Fruit fly (Drosophila melanogaster) whole organism, wandering third instar larva: ENCODE results near the gene CG42784.
A peak's percentile ranks its signal among the peaks of the same experiment; 100 is the strongest.

Experiments used
- Abd-B ChIP-seq: fragments of >200 bp; optimal IDR thresholded peaks from 2 replicates; lab custom pipeline; 2017; ENCODE audit warnings: missing biosample characterization, missing genetic modification characterization
- CG32264 ChIP-seq: fragments of 200-800 bp; sonication (Bioruptor generic); optimal IDR thresholded peaks from 2 replicates; lab custom pipeline; 2016; ENCODE audit warnings: missing biosample characterization, missing genetic modification characterization
- CG9705 ChIP-seq: fragments of 200-800 bp; sonication (Bioruptor generic); optimal IDR thresholded peaks from 2 replicates; lab custom pipeline; 2018; ENCODE audit warnings: missing biosample characterization, mild to moderate bottlenecking, missing genetic modification characterization
- CrebA ChIP-seq: fragments of 200-800 bp; sonication (Bioruptor generic); optimal IDR thresholded peaks from 2 replicates; lab custom pipeline; 2016; ENCODE audit warnings: missing biosample characterization, mild to moderate bottlenecking, missing genetic modification characterization, borderline replicate concordance
- Dfd ChIP-seq: fragments of >200 bp; optimal IDR thresholded peaks from 2 replicates; lab custom pipeline; 2017; ENCODE audit warnings: missing biosample characterization, missing genetic modification characterization
- Dif ChIP-seq: fragments of 200-275, 200-300 bp; sonication (Bioruptor generic); optimal IDR thresholded peaks from 2 replicates; lab custom pipeline; 2018; ENCODE audit warnings: missing biosample characterization, missing genetic modification characterization; ENCODE audit not compliant: partially characterized antibody
- GATAd ChIP-seq: sonication (Bioruptor generic); optimal IDR thresholded peaks from 2 replicates; lab custom pipeline; 2016; ENCODE audit warnings: missing biosample characterization, missing genetic modification characterization
- HLH106 ChIP-seq: fragments of 200-800 bp; optimal IDR thresholded peaks from 3 replicates; lab custom pipeline; 2019; ENCODE audit warnings: missing biosample characterization, mild to moderate bottlenecking, missing genetic modification characterization, moderate library complexity
- Hnf4 ChIP-seq: fragments of 200-800 bp; sonication (Bioruptor generic); optimal IDR thresholded peaks from 2 replicates; lab custom pipeline; 2016; ENCODE audit warnings: missing biosample characterization, mild to moderate bottlenecking, missing genetic modification characterization
- Hr78 ChIP-seq: fragments of >200 bp; optimal IDR thresholded peaks from 2 replicates; lab custom pipeline; 2017; ENCODE audit warnings: missing biosample characterization, missing genetic modification characterization
- Hr83 ChIP-seq: fragments of 200-300 bp; sonication (Bioruptor generic); optimal IDR thresholded peaks from 2 replicates; lab custom pipeline; 2016; ENCODE audit warnings: missing biosample characterization, mild to moderate bottlenecking, missing genetic modification characterization, moderate library complexity; ENCODE audit not compliant: poor library complexity, severe bottlenecking
- Jra ChIP-seq: sonication (Bioruptor generic); optimal IDR thresholded peaks from 2 replicates; lab custom pipeline; 2016; ENCODE audit warnings: missing biosample characterization, missing genetic modification characterization
- Mio ChIP-seq: sonication (Bioruptor generic); optimal IDR thresholded peaks from 2 replicates; lab custom pipeline; 2016; ENCODE audit warnings: missing biosample characterization, missing genetic modification characterization
- Myc ChIP-seq: fragments of >200 bp; optimal IDR thresholded peaks from 2 replicates; lab custom pipeline; 2017
- N ChIP-seq: fragments of >200 bp; optimal IDR thresholded peaks from 2 replicates; lab custom pipeline; 2018; ENCODE audit warnings: missing biosample characterization, missing external identifiers, missing genetic modification characterization
- OdsH ChIP-seq: fragments of 200-800 bp; sonication (Bioruptor generic); optimal IDR thresholded peaks from 2 replicates; lab custom pipeline; 2016; ENCODE audit warnings: missing biosample characterization, mild to moderate bottlenecking, missing genetic modification characterization
- Rel ChIP-seq, 2 experiments: fragments of 200-800 bp; sonication (Bioruptor generic) in 1 of 2; optimal IDR thresholded peaks; 2 replicates in 1 of 2; 3 replicates in 1 of 2; lab custom pipeline; 2016 to 2019; ENCODE audit warnings: mild to moderate bottlenecking in 2 of 2, missing biosample characterization in 2 of 2, missing genetic modification characterization in 2 of 2, moderate library complexity in 1 of 2
- Sp1 ChIP-seq: fragments of 200-800 bp; sonication (Bioruptor generic); optimal IDR thresholded peaks from 3 replicates; lab custom pipeline; 2019; ENCODE audit warnings: missing biosample characterization, mild to moderate bottlenecking, missing genetic modification characterization, moderate library complexity
- Vsx2 ChIP-seq: fragments of 200-300, 225-300 bp; sonication (Bioruptor generic); optimal IDR thresholded peaks from 2 replicates; lab custom pipeline; 2018; ENCODE audit warnings: missing biosample characterization, missing genetic modification characterization; ENCODE audit not compliant: partially characterized antibody
- br ChIP-seq: fragments of 200-800 bp; sonication (Bioruptor generic); optimal IDR thresholded peaks from 2 replicates; lab custom pipeline; 2016; ENCODE audit warnings: missing biosample characterization, missing genetic modification characterization
- brk ChIP-seq: fragments of 200-800 bp; sonication (Bioruptor generic); optimal IDR thresholded peaks from 2 replicates; lab custom pipeline; 2016; ENCODE audit warnings: missing biosample characterization, mild to moderate bottlenecking, missing genetic modification characterization
- dl ChIP-seq, 2 experiments: fragments of 175-275, 200-275 bp in 1 of 2; fragments of 200-275 bp in 1 of 2; sonication (Bioruptor generic); optimal IDR thresholded peaks; lab custom pipeline; 2018; ENCODE audit warnings: mild to moderate bottlenecking in 2 of 2, missing biosample characterization in 2 of 2, missing genetic modification characterization in 2 of 2, moderate library complexity in 2 of 2; ENCODE audit not compliant: partially characterized antibody in 2 of 2, insufficient read depth in 1 of 2
- dmrt93B ChIP-seq: fragments of 200-800 bp; sonication (Bioruptor generic); optimal IDR thresholded peaks from 2 replicates; lab custom pipeline; 2018; ENCODE audit warnings: missing biosample characterization, mild to moderate bottlenecking, missing genetic modification characterization
- dsf ChIP-seq: sonication (Bioruptor generic); optimal IDR thresholded peaks from 2 replicates; lab custom pipeline; 2016; ENCODE audit warnings: missing biosample characterization, missing genetic modification characterization, borderline replicate concordance
- ey ChIP-seq: fragments of 200-800 bp; sonication (Bioruptor generic); optimal IDR thresholded peaks from 2 replicates; lab custom pipeline; 2016; ENCODE audit warnings: missing biosample characterization, missing genetic modification characterization
- foxo ChIP-seq, 2 experiments: fragments of 200-800 bp; sonication (Bioruptor generic); optimal IDR thresholded peaks; 2 replicates in 1 of 2; 3 replicates in 1 of 2; lab custom pipeline; 2016 to 2017; ENCODE audit warnings: missing biosample characterization in 2 of 2, missing genetic modification characterization in 2 of 2
- fru ChIP-seq: fragments of 200-800 bp; sonication (Bioruptor generic); optimal IDR thresholded peaks from 3 replicates; lab custom pipeline; 2016; ENCODE audit warnings: missing biosample characterization, mild to moderate bottlenecking, missing genetic modification characterization
- h ChIP-seq: fragments of 200-800 bp; sonication (Bioruptor generic); optimal IDR thresholded peaks from 3 replicates; lab custom pipeline; 2016; ENCODE audit warnings: missing biosample characterization, mild to moderate bottlenecking, missing genetic modification characterization
- jim ChIP-seq: fragments of 175-275, 200-325 bp; sonication (Bioruptor generic); optimal IDR thresholded peaks from 2 replicates; lab custom pipeline; 2016; ENCODE audit warnings: missing biosample characterization, mild to moderate bottlenecking, missing genetic modification characterization
- lola ChIP-seq: fragments of >200 bp; optimal IDR thresholded peaks from 2 replicates; lab custom pipeline; 2017; ENCODE audit warnings: missing biosample characterization, missing genetic modification characterization
- pan ChIP-seq: fragments of >200 bp; optimal IDR thresholded peaks from 2 replicates; lab custom pipeline; 2017
- psq ChIP-seq: fragments of 200-800 bp; sonication (Bioruptor generic); optimal IDR thresholded peaks from 3 replicates; lab custom pipeline; 2017; ENCODE audit warnings: missing biosample characterization, mild to moderate bottlenecking, missing genetic modification characterization, moderate library complexity
- rgr ChIP-seq: fragments of 200-800 bp; sonication (Bioruptor generic); optimal IDR thresholded peaks from 3 replicates; lab custom pipeline; 2016; ENCODE audit warnings: missing biosample characterization, mild to moderate bottlenecking, missing genetic modification characterization
- sage ChIP-seq: fragments of 200-800 bp; sonication (Bioruptor generic); optimal IDR thresholded peaks from 2 replicates; lab custom pipeline; 2016; ENCODE audit warnings: missing biosample characterization, mild to moderate bottlenecking, missing genetic modification characterization
- sv ChIP-seq: fragments of 200-800 bp; sonication (Bioruptor generic); optimal IDR thresholded peaks from 3 replicates; lab custom pipeline; 2016; ENCODE audit warnings: missing biosample characterization, missing genetic modification characterization
- tai ChIP-seq: sonication (Bioruptor generic); optimal IDR thresholded peaks from 2 replicates; lab custom pipeline; 2016; ENCODE audit warnings: missing biosample characterization, missing genetic modification characterization
- usp ChIP-seq: fragments of >200 bp; optimal IDR thresholded peaks from 2 replicates; lab custom pipeline; 2017; ENCODE audit warnings: missing biosample characterization, missing genetic modification characterization
- woc ChIP-seq: sonication (Bioruptor generic); optimal IDR thresholded peaks from 2 replicates; lab custom pipeline; 2016; ENCODE audit warnings: missing biosample characterization, mild to moderate bottlenecking, missing genetic modification characterization

The CG42784 gene

DNA sequence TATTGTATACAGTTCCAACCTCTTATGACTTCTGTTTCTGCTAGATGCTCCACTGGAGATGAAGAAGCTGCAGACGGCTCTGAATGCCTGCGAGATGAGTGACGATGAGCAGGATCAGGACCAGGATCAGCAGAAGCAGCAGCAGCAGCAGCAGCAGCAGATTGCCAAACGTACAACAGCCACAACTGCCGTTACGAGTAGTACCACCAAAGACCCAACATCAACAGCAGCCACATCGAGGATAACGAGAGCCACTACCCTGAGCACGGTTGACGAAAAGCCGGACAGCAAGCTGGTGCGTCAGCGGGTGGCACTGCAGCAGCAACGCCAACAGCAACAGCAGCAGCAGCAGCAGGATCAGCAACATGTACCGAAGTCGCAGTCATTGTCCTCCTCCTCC lies 82.7 kb downstream of the CG42784 start:
- no peak for TF ChIP-seq N
- no peak for TF ChIP-seq tai (GFP tag; lab: Kevin White, UChicago)
- TF ChIP-seq Dfd (GFP tag; lab: Kevin White, UChicago), result peak; percentile 92
- TF ChIP-seq Sp1 (GFP tag; lab: Kevin White, UChicago), result no peak
- TF ChIP-seq pan (lab: Kevin White, UChicago), result no peak
- TF ChIP-seq brk, result no peak
- TF ChIP-seq ey (GFP tag; lab: Kevin White, UChicago), result no peak
- TF ChIP-seq, all 38 proteins: peak for 1

DNA sequence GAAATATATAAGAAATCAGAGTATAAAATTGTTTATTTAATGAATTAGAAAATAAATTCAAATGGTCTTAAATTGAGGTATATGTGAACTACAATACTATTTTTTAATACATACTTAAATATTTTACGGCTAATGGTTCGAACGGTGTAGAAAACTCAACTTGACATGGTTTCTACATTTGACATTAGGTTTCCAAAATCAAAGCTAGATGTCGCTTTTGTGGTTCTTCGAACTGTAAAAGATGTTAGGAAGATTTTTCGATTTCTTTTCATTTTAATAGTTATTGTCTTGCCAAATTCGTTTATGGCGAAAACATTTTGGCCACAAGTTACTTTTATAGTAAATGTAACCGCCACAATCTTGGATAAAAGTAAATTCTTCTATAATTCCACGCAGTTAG lies 85.2 kb downstream of the CG42784 start:
- no peak for TF ChIP-seq br (GFP tag; lab: Kevin White, UChicago)
- TF ChIP-seq Hr78, result no peak
- TF ChIP-seq sage (GFP tag; lab: Kevin White, UChicago), result no peak
- TF ChIP-seq OdsH, result no peak

DNA sequence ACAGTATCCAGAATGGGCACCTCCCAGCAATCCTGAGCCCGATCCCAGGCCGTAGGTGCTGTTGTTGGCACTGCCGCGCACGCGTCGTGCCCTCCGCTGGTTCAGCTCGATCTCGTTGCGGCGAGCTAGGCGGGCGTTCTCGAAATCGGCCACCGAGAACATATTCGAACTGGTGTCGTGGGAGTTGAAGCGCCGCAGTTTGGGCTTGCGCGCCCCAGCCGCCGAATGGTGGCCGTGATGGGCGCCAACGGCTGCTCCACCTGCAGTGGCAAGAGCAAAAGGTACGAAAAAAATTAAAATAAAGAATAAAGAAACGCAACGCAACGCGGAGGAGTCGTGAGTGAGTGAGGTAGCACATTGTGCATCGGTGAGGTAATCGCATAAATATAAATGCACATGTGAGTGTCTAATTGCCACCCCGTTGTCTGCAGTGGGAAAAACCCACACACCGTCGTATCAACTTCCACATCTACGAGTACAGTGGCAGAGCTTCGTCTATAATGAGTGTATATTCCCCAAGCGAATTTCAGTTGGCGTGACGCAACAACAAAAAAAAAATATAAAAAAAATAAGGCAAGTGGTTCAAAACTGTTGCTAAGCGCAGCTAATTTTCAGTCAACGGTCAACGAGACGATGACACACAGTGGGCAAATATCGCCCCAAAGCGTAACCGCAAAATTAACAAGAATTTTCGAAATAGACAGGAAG lies 94.5 kb downstream of the CG42784 start:
- TF ChIP-seq lola (GFP tag; lab: Kevin White, UChicago), result no peak
- no peak for TF ChIP-seq Dif (GFP tag; lab: Kevin White, UChicago)
- no peak for TF ChIP-seq Rel (GFP tag; optimal IDR thresholded peaks at IDR 0.05; lab: Kevin White, UChicago)
- TF ChIP-seq Rel (tag; optimal IDR thresholded peaks at IDR 0.05; lab: Kevin White, UChicago), result peak; percentile 67
- TF ChIP-seq jim (GFP tag; lab: Kevin White, UChicago), result no peak
- TF ChIP-seq dl (GFP tag; optimal IDR thresholded peaks at IDR 0.05; lab: Kevin White, UChicago; ENCODE audit: insufficient read depth in 1 of 2, partially characterized antibody in 2 of 2), result peak; percentile 73 to 77

DNA sequence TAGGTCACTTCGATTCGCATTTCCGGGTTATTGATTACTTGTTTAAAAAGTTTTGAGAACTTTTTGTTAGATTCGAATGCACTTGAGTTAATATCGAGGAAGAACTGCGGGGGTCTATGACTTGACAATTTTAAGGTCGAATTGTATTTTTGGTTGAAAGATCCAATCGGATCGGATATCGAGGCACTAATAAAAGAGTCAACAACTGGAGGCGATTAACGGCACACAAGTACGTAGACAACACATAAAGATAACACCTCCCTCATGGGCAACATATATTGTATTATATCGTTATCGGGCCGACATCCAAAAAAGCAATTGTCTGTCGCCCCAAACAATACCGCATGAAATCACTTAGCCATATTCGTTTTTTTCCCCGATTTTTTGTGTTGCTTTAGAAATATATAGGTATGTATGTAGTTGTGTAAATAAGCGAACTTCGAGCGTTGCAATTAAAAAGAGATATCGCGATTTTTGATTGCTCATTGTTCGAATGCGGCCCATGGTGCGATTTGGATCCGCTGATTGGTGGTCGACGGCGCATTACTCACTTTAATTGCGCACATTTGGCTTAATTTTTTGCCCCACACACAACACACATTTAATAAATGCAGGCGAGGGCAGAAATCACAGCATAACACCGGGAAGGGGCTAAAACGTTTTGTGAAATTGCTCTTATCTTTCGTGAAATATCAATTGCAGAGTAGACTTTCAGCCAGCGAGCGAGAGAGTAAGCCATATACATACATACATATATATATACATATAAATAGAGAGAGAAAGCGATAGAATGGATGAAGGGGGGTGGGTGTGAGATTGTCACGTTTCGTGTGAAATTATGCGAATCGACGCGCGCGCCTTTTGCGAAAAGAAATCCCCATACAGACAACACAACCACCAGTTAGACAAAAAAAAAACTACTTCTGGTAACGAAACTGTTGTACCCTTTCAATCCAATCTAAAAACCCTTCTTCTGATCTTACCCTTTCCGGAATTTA lies 95.9 kb downstream of the CG42784 start:
- TF ChIP-seq jim (GFP tag; lab: Kevin White, UChicago) (no peak), Abd-B (GFP tag; lab: Kevin White, UChicago) (no peak), rgr (GFP tag; lab: Kevin White, UChicago) (no peak), CrebA (no peak), Hnf4 (GFP tag; lab: Kevin White, UChicago) (no peak), GATAd (GFP tag; lab: Kevin White, UChicago) (no peak), pan (lab: Kevin White, UChicago) (no peak), dsf (no peak), sv (GFP tag; lab: Kevin White, UChicago) (no peak), sage (GFP tag; lab: Kevin White, UChicago) (no peak), brk (no peak), OdsH (no peak), tai (GFP tag; lab: Kevin White, UChicago) (no peak), Dfd (GFP tag; lab: Kevin White, UChicago) (no peak), br (GFP tag; lab: Kevin White, UChicago) (peak; percentile 27), h (peak; percentile 53), dl (GFP tag; optimal IDR thresholded peaks at IDR 0.05; lab: Kevin White, UChicago; ENCODE audit: insufficient read depth in 1 of 2, partially characterized antibody in 2 of 2) (no peak), Rel (GFP tag; optimal IDR thresholded peaks at IDR 0.05; lab: Kevin White, UChicago) (no peak), Rel (tag; optimal IDR thresholded peaks at IDR 0.05; lab: Kevin White, UChicago) (peak; percentile 89), lola (GFP tag; lab: Kevin White, UChicago) (no peak), Myc (lab: Kevin White, UChicago) (no peak), psq (GFP tag; lab: Kevin White, UChicago) (no peak), Vsx2 (no peak), Dif (GFP tag; lab: Kevin White, UChicago) (no peak), ey (GFP tag; lab: Kevin White, UChicago) (no peak), fru (GFP tag; lab: Kevin White, UChicago) (peak; percentile 7), Hr78 (no peak), CG9705 (GFP tag; lab: Kevin White, UChicago) (no peak), Mio (GFP tag; lab: Kevin White, UChicago) (no peak), usp (GFP tag; lab: Kevin White, UChicago) (no peak), Jra (no peak), N (no peak), CG32264 (peak; percentile 8), Hr83 (GFP tag; lab: Kevin White, UChicago) (no peak), foxo (GFP tag; optimal IDR thresholded peaks at IDR 0.05; lab: Kevin White, UChicago) (no peak), HLH106 (tag; lab: Kevin White, UChicago) (no peak), Sp1 (GFP tag; lab: Kevin White, UChicago) (no peak), woc (GFP tag; lab: Kevin White, UChicago) (peak; percentile 32), dmrt93B (no peak)
